Fruit fly (Drosophila melanogaster) whole organism, prepupa: ENCODE data around the gene CG34241.
A peak's percentile ranks its signal among the peaks of the same experiment; 100 is the strongest.

ENCODE experiments used
- CG10669 ChIP-seq: fragments of 200-800 bp; sonication (Bioruptor generic); optimal IDR thresholded peaks from 3 replicates; lab custom pipeline; 2018; ENCODE audit warnings: missing biosample characterization, mild to moderate bottlenecking, missing genetic modification characterization, moderate library complexity
- CG11294 ChIP-seq: fragments of 200-800 bp; sonication (Bioruptor generic); IDR thresholded peaks from 2 replicates; pipeline ENCODE4 v1.3.6; 2022; ENCODE audit warnings: missing biosample characterization, missing genetic modification characterization
- CG11762 ChIP-seq: fragments of 200-800 bp; sonication (Bioruptor generic); optimal IDR thresholded peaks from 3 replicates; lab custom pipeline; 2016; ENCODE audit warnings: missing biosample characterization, missing genetic modification characterization; ENCODE audit not compliant: insufficient read depth
- CG15336 ChIP-seq: fragments of 200-800 bp; sonication (Bioruptor generic); IDR thresholded peaks from 2 replicates; pipeline ENCODE4 v1.3.6; 2022; ENCODE audit warnings: missing biosample characterization, missing genetic modification characterization
- CG1621 ChIP-seq: fragments of 200-800 bp; sonication (Bioruptor generic); optimal IDR thresholded peaks from 3 replicates; lab custom pipeline; 2018; ENCODE audit warnings: missing biosample characterization, mild to moderate bottlenecking, missing genetic modification characterization
- CG16779 ChIP-seq: fragments of 200-800 bp; sonication (Bioruptor generic); optimal IDR thresholded peaks from 3 replicates; lab custom pipeline; 2017; ENCODE audit warnings: missing biosample characterization, mild to moderate bottlenecking, missing genetic modification characterization
- CG3032 ChIP-seq: fragments of 200-800 bp; optimal IDR thresholded peaks from 2 replicates; lab custom pipeline; 2019; ENCODE audit warnings: missing biosample characterization, mild to moderate bottlenecking, missing genetic modification characterization, moderate library complexity
- CG31627 ChIP-seq: fragments of 200-800 bp; sonication (Bioruptor generic); optimal IDR thresholded peaks from 3 replicates; lab custom pipeline; 2016; ENCODE audit warnings: missing biosample characterization, missing genetic modification characterization
- CG32006 ChIP-seq: fragments of 200-800 bp; sonication (Bioruptor generic); optimal IDR thresholded peaks from 3 replicates; lab custom pipeline; 2017; ENCODE audit warnings: missing biosample characterization, mild to moderate bottlenecking, missing genetic modification characterization
- CG34406 ChIP-seq: fragments of 200-800 bp; sonication (Bioruptor generic); optimal IDR thresholded peaks from 3 replicates; lab custom pipeline; 2016; ENCODE audit warnings: missing biosample characterization, missing genetic modification characterization
- CG3919 ChIP-seq: fragments of 200-800 bp; sonication (Bioruptor generic); optimal IDR thresholded peaks from 3 replicates; lab custom pipeline; 2016; ENCODE audit warnings: missing biosample characterization, missing genetic modification characterization
- CG4318 ChIP-seq: fragments of 200-800 bp; sonication (Bioruptor generic); optimal IDR thresholded peaks from 3 replicates; lab custom pipeline; 2017; ENCODE audit warnings: missing biosample characterization, mild to moderate bottlenecking, missing genetic modification characterization
- CG6163 ChIP-seq: fragments of 200-800 bp; sonication (Bioruptor generic); IDR thresholded peaks from 3 replicates; pipeline ENCODE4 v1.3.6; 2022; ENCODE audit warnings: missing biosample characterization, missing genetic modification characterization
- CG6808 ChIP-seq: fragments of 200-800 bp; sonication (Bioruptor generic); optimal IDR thresholded peaks from 3 replicates; lab custom pipeline; 2017; ENCODE audit warnings: missing biosample characterization, missing genetic modification characterization, mild to moderate bottlenecking, moderate library complexity, missing genetic modification reagents
- CG7368 ChIP-seq: fragments of 200-800 bp; sonication (Bioruptor generic); optimal IDR thresholded peaks from 3 replicates; lab custom pipeline; 2016; ENCODE audit warnings: missing biosample characterization, missing genetic modification characterization
- CG8319 ChIP-seq: fragments of 200-800 bp; sonication (Bioruptor generic); optimal IDR thresholded peaks from 3 replicates; lab custom pipeline; 2016; ENCODE audit warnings: missing biosample characterization, missing genetic modification characterization
- CG8632 ChIP-seq: fragments of 200-800 bp; sonication (Bioruptor generic); optimal IDR thresholded peaks from 3 replicates; lab custom pipeline; 2016; ENCODE audit warnings: missing biosample characterization, missing genetic modification characterization
- CG9139 ChIP-seq: fragments of 200-800 bp; sonication (Bioruptor generic); optimal IDR thresholded peaks from 3 replicates; lab custom pipeline; 2017; ENCODE audit warnings: missing biosample characterization, mild to moderate bottlenecking, missing genetic modification characterization
- Eip78C ChIP-seq: fragments of 200-800 bp; sonication (Bioruptor generic); peaks from one replicate; lab custom pipeline; 2016; ENCODE audit warnings: missing biosample characterization, missing genetic modification characterization
- Eip93F ChIP-seq: fragments of 200-800 bp; sonication (Bioruptor generic); optimal IDR thresholded peaks from 2 replicates; lab custom pipeline; 2016; ENCODE audit warnings: missing biosample characterization, mild to moderate bottlenecking, missing genetic modification characterization
- Ets21C ChIP-seq: fragments of 200-800 bp; sonication (Bioruptor generic); optimal IDR thresholded peaks from 3 replicates; lab custom pipeline; 2016; ENCODE audit warnings: missing biosample characterization, missing genetic modification characterization
- Ets96B ChIP-seq: fragments of 200-800 bp; optimal IDR thresholded peaks from 2 replicates; lab custom pipeline; 2019; ENCODE audit warnings: missing biosample characterization, mild to moderate bottlenecking, missing genetic modification characterization, moderate library complexity
- Gug ChIP-seq: fragments of 200-800 bp; sonication (Bioruptor generic); IDR thresholded peaks from 2 replicates; pipeline ENCODE4 v1.3.6; 2022; ENCODE audit warnings: missing biosample characterization, missing genetic modification characterization
- Hr38 ChIP-seq: sonication (Bioruptor generic); optimal IDR thresholded peaks from 2 replicates; lab custom pipeline; 2016; ENCODE audit warnings: missing biosample characterization, missing genetic modification characterization
- Hr4 ChIP-seq: fragments of 200-800 bp; sonication (Bioruptor generic); optimal IDR thresholded peaks from 3 replicates; lab custom pipeline; 2016; ENCODE audit warnings: missing biosample characterization, missing genetic modification characterization
- Lpt ChIP-seq: fragments of 200-800 bp; sonication (Bioruptor generic); optimal IDR thresholded peaks from 3 replicates; lab custom pipeline; 2016; ENCODE audit warnings: missing biosample characterization, missing genetic modification characterization
- Met ChIP-seq: fragments of 200-800 bp; sonication (Bioruptor generic); optimal IDR thresholded peaks from 3 replicates; lab custom pipeline; 2016; ENCODE audit warnings: missing biosample characterization, missing genetic modification characterization
- Smox ChIP-seq: fragments of 200-800 bp; sonication (Bioruptor generic); optimal IDR thresholded peaks from 3 replicates; lab custom pipeline; 2016; ENCODE audit warnings: missing biosample characterization, missing genetic modification characterization
- Sox14 ChIP-seq: fragments of 200-800 bp; sonication (Bioruptor generic); optimal IDR thresholded peaks from 3 replicates; lab custom pipeline; 2016; ENCODE audit warnings: missing biosample characterization, missing genetic modification characterization
- Sox15 ChIP-seq: fragments of 200-800 bp; sonication (Bioruptor generic); optimal IDR thresholded peaks from 3 replicates; lab custom pipeline; 2016; ENCODE audit warnings: missing biosample characterization, missing genetic modification characterization
- cyc ChIP-seq: fragments of 200-800 bp; sonication (Bioruptor generic); optimal IDR thresholded peaks from 3 replicates; lab custom pipeline; 2016; ENCODE audit warnings: missing biosample characterization, missing genetic modification characterization
- dac ChIP-seq: fragments of 200-800 bp; sonication (Bioruptor generic); optimal IDR thresholded peaks from 2 replicates; lab custom pipeline; 2017; ENCODE audit warnings: missing biosample characterization, mild to moderate bottlenecking, missing genetic modification characterization
- dsx ChIP-seq: fragments of 200-800 bp; optimal IDR thresholded peaks from 3 replicates; lab custom pipeline; 2019; ENCODE audit warnings: missing biosample characterization, mild to moderate bottlenecking, missing genetic modification characterization, moderate library complexity; ENCODE audit not compliant: poor library complexity, severe bottlenecking
- eg ChIP-seq: fragments of 200-800 bp; sonication (Bioruptor generic); IDR thresholded peaks from 3 replicates; pipeline ENCODE4 v1.3.6; 2022; ENCODE audit warnings: missing biosample characterization, missing genetic modification characterization
- esn ChIP-seq: fragments of 200-800 bp; sonication (Bioruptor generic); optimal IDR thresholded peaks from 2 replicates; lab custom pipeline; 2016; ENCODE audit warnings: missing biosample characterization, mild to moderate bottlenecking, missing genetic modification characterization, moderate library complexity
- fd59A ChIP-seq: fragments of 200-800 bp; sonication (Bioruptor generic); optimal IDR thresholded peaks from 2 replicates; lab custom pipeline; 2017; ENCODE audit warnings: missing biosample characterization, mild to moderate bottlenecking, missing genetic modification characterization, missing genetic modification reagents
- fd85E ChIP-seq: fragments of 200-800 bp; sonication (Bioruptor generic); optimal IDR thresholded peaks from 3 replicates; lab custom pipeline; 2016; ENCODE audit warnings: missing biosample characterization, missing genetic modification characterization
- fkh ChIP-seq: fragments of 200-800 bp; sonication (Bioruptor generic); optimal IDR thresholded peaks from 3 replicates; lab custom pipeline; 2017; ENCODE audit warnings: missing biosample characterization, mild to moderate bottlenecking, missing genetic modification characterization, moderate library complexity
- lz ChIP-seq: fragments of 200-800 bp; sonication (Bioruptor generic); optimal IDR thresholded peaks from 3 replicates; lab custom pipeline; 2016; ENCODE audit warnings: missing biosample characterization, missing genetic modification characterization
- net ChIP-seq: fragments of 200-800 bp; sonication (Bioruptor generic); optimal IDR thresholded peaks from 3 replicates; lab custom pipeline; 2016; ENCODE audit warnings: missing biosample characterization, missing genetic modification characterization
- salr ChIP-seq, 2 experiments: fragments of 200-800 bp; sonication (Bioruptor generic); optimal IDR thresholded peaks; 3 replicates each; lab custom pipeline; 2016 to 2018; ENCODE audit warnings: missing biosample characterization in 2 of 2, missing genetic modification characterization in 2 of 2, mild to moderate bottlenecking in 1 of 2
- spab ChIP-seq: fragments of 200-800 bp; sonication (Bioruptor generic); optimal IDR thresholded peaks from 2 replicates; lab custom pipeline; 2017; ENCODE audit warnings: missing biosample characterization, mild to moderate bottlenecking, missing genetic modification characterization, missing genetic modification reagents
- ss ChIP-seq, 2 experiments: fragments of 200-800 bp; sonication (Bioruptor generic); optimal IDR thresholded peaks; 2 replicates in 1 of 2; 3 replicates in 1 of 2; lab custom pipeline; 2017 to 2018; ENCODE audit warnings: mild to moderate bottlenecking in 2 of 2, missing biosample characterization in 2 of 2, missing genetic modification characterization in 2 of 2, moderate library complexity in 1 of 2
- svp ChIP-seq: fragments of 200-800 bp; sonication (Bioruptor generic); peaks from one replicate; lab custom pipeline; 2016; ENCODE audit warnings: missing biosample characterization, missing genetic modification characterization
- topi ChIP-seq: fragments of 200-800 bp; sonication (Bioruptor generic); optimal IDR thresholded peaks from 3 replicates; lab custom pipeline; 2016; ENCODE audit warnings: missing biosample characterization, missing genetic modification characterization
- vri ChIP-seq: fragments of 200-800 bp; sonication (Bioruptor generic); optimal IDR thresholded peaks from 3 replicates; lab custom pipeline; 2016; ENCODE audit warnings: missing biosample characterization, mild to moderate bottlenecking, missing genetic modification characterization

The CG34241 gene

dm6 chr3L:12080423-12080822 is 47.4 kb upstream of the CG34241 start:
- TF ChIP-seq CG3919 (GFP tag; lab: Kevin White, UChicago) (no peak), cyc (GFP tag; lab: Kevin White, UChicago) (no peak), esn (GFP tag; lab: Kevin White, UChicago) (peak; percentile 13), Ets21C (GFP tag; lab: Kevin White, UChicago) (no peak), net (no peak), svp (peak; percentile 41), Sox15 (GFP tag; lab: Kevin White, UChicago) (no peak), fd85E (GFP tag; lab: Kevin White, UChicago) (no peak), Eip78C (peak; percentile 31)
- TF ChIP-seq, all 60 proteins: peak for 3

dm6 chr3L:12081679-12082520 is 45.9 kb upstream of the CG34241 start, which contains the start of gene Sema5c:
Sema5c (minus strand) TSS chr3L:12081830.
- peak; percentile 42 for TF ChIP-seq topi (GFP tag; lab: Kevin White, UChicago)
- TF ChIP-seq dac (GFP tag; lab: Kevin White, UChicago): no peak
- no peak for TF ChIP-seq CG7368 (GFP tag; lab: Kevin White, UChicago)
- peak; percentile 44 for TF ChIP-seq lz (GFP tag; lab: Kevin White, UChicago)
- TF ChIP-seq Hr4 (GFP tag; lab: Kevin White, UChicago): peak; percentile 48
- TF ChIP-seq CG11294: no peak; the same call in 1 of the 2 replicates
- TF ChIP-seq Eip93F (GFP tag; lab: Kevin White, UChicago): no peak
- TF ChIP-seq eg (GFP tag; lab: Robert Waterston, UW): peak; percentile 72
- peak; percentile 77 for TF ChIP-seq CG4318 (GFP tag; lab: Kevin White, UChicago)
- peak; percentile 68 for TF ChIP-seq CG16779 (tag; lab: Kevin White, UChicago)
- peak; percentile 41 for TF ChIP-seq CG31627 (GFP tag; lab: Kevin White, UChicago)
- TF ChIP-seq ss (GFP tag; optimal IDR thresholded peaks at IDR 0.05; lab: Kevin White, UChicago): peak; percentile 58 to 59
- peak; percentile 54 for TF ChIP-seq Met (GFP tag; lab: Kevin White, UChicago)
- peak; percentile 31 for TF ChIP-seq Sox15 (GFP tag; lab: Kevin White, UChicago)
- peak; percentile 13 for TF ChIP-seq CG8319 (GFP tag; lab: Kevin White, UChicago)
- TF ChIP-seq salr (GFP tag; optimal IDR thresholded peaks at IDR 0.05; lab: Kevin White, UChicago): peak; percentile 48 to 91
- peak; percentile 86 for TF ChIP-seq CG32006 (GFP tag; lab: Kevin White, UChicago)
- TF ChIP-seq CG11762 (GFP tag; lab: Kevin White, UChicago): no peak
- TF ChIP-seq fd59A (GFP tag; lab: Kevin White, UChicago): peak; percentile 28
- peak; percentile 46 for TF ChIP-seq Ets96B (tag; lab: Kevin White, UChicago)
- peak; percentile 24 for TF ChIP-seq Smox (GFP tag; lab: Kevin White, UChicago)
- TF ChIP-seq CG6163: peak; percentile 84
- TF ChIP-seq fd85E (GFP tag; lab: Kevin White, UChicago): no peak
- TF ChIP-seq Lpt (GFP tag; lab: Kevin White, UChicago): peak; percentile 67
- TF ChIP-seq CG3032 (tag; lab: Kevin White, UChicago): peak; percentile 75
- TF ChIP-seq esn (GFP tag; lab: Kevin White, UChicago): peak; percentile 78
- no peak for TF ChIP-seq Sox14
- peak; percentile 53 for TF ChIP-seq CG1621 (tag; lab: Kevin White, UChicago)
- TF ChIP-seq fkh (GFP tag; lab: Kevin White, UChicago): peak; percentile 53
- TF ChIP-seq svp: peak; percentile 89
- TF ChIP-seq CG8632 (GFP tag; lab: Kevin White, UChicago): peak; percentile 80
- peak; percentile 74 for TF ChIP-seq vri (GFP tag; lab: Kevin White, UChicago)
- peak; percentile 13 for TF ChIP-seq Ets21C (GFP tag; lab: Kevin White, UChicago)
- TF ChIP-seq CG34406: peak; percentile 76
- no peak for TF ChIP-seq Hr38
- TF ChIP-seq dsx (GFP tag; lab: Kevin White, UChicago): peak; percentile 61
- TF ChIP-seq Eip78C: peak; percentile 80
- TF ChIP-seq CG9139 (GFP tag; lab: Kevin White, UChicago): peak; percentile 64
- TF ChIP-seq CG6808 (GFP tag; lab: Kevin White, UChicago): peak; percentile 37
- peak; percentile 50 for TF ChIP-seq Gug
- TF ChIP-seq CG10669 (GFP tag; lab: Kevin White, UChicago): peak; percentile 45
- peak; percentile 64 for TF ChIP-seq CG3919 (GFP tag; lab: Kevin White, UChicago)
- peak; percentile 67 for TF ChIP-seq net
- TF ChIP-seq spab: peak; percentile 56
- peak; percentile 52; the same call in 1 of the 2 replicates for TF ChIP-seq CG15336 (GFP tag; lab: Robert Waterston, UW)
